Worm (Caenorhabditis elegans) whole organism, young adult: Measurements from ENCODE around the gene unc-97.

Source experiments
- F10E7.11 ChIP-seq: sonication (generic microtip); optimal IDR thresholded peaks from 2 replicates; lab custom pipeline; 2017; ENCODE audit warnings: mild to moderate bottlenecking, missing genetic modification characterization, moderate library complexity, missing compliant biosample characterization
- F37B4.10 ChIP-seq: fragments of 200-800 bp; sonication (Bioruptor generic); IDR thresholded peaks from 2 replicates; pipeline ENCODE4 v1.3.6; 2022; ENCODE audit warnings: missing genetic modification characterization, missing compliant biosample characterization
- F39B2.1 ChIP-seq: fragments of 200-800 bp; sonication (Bioruptor generic); IDR thresholded peaks from 2 replicates; pipeline ENCODE4 v1.3.6; 2022; ENCODE audit warnings: missing genetic modification reagents, missing genetic modification characterization, missing compliant biosample characterization
- F49E8.2 ChIP-seq: sonication (generic microtip); optimal IDR thresholded peaks from 3 replicates; lab custom pipeline; 2017; ENCODE audit warnings: missing genetic modification characterization, mild to moderate bottlenecking, missing compliant biosample characterization, antibody characterized with exemption, moderate library complexity; ENCODE audit not compliant: insufficient read depth
- F57A8.1 ChIP-seq: fragments of 200-800 bp; sonication (Bioruptor generic); optimal IDR thresholded peaks from 2 replicates; lab custom pipeline; 2018; ENCODE audit warnings: mild to moderate bottlenecking, missing genetic modification characterization, moderate library complexity, missing compliant biosample characterization
- T26A5.8 ChIP-seq: sonication (generic microtip); optimal IDR thresholded peaks from 2 replicates; lab custom pipeline; 2016; ENCODE audit warnings: missing genetic modification characterization, missing compliant biosample characterization
- Y53G8AR.9 ChIP-seq: fragments of 200-800 bp; sonication (Bioruptor generic); conservative IDR thresholded peaks from 2 replicates; pipeline ENCODE4 v1.3.6; 2022; ENCODE audit warnings: missing genetic modification reagents, missing genetic modification characterization, missing compliant biosample characterization
- ZK185.1 ChIP-seq: sonication (generic microtip); optimal IDR thresholded peaks from 2 replicates; lab custom pipeline; 2016; ENCODE audit warnings: mild to moderate bottlenecking, missing genetic modification characterization, missing compliant biosample characterization; ENCODE audit not compliant: poor library complexity, severe bottlenecking
- akir-1 ChIP-seq: fragments of 200-800 bp; sonication (Bioruptor generic); optimal IDR thresholded peaks from 2 replicates; lab custom pipeline; 2018; ENCODE audit warnings: mild to moderate bottlenecking, missing genetic modification characterization, moderate library complexity, missing compliant biosample characterization
- ama-1 ChIP-seq, 3 experiments: fragments of 150-350 bp in 1 of 3; sonication (generic microtip) in 2 of 3; optimal IDR thresholded peaks; 2 replicates each; lab custom pipeline; 2014 to 2018; ENCODE audit warnings: missing biosample characterization in 2 of 3, missing genetic modification characterization in 2 of 3, missing genetic modification reagents in 2 of 3
- bed-1 ChIP-seq: fragments of 200-800 bp; sonication (Bioruptor generic); IDR thresholded peaks from 2 replicates; pipeline ENCODE4 v1.3.6; 2022; ENCODE audit warnings: missing genetic modification reagents, missing genetic modification characterization, missing compliant biosample characterization
- die-1 ChIP-seq: sonication (generic microtip); optimal IDR thresholded peaks from 2 replicates; lab custom pipeline; 2016; ENCODE audit warnings: missing genotype, mild to moderate bottlenecking, missing genetic modification characterization, missing compliant biosample characterization
- dpl-1 ChIP-seq: fragments of 150-350 bp; optimal IDR thresholded peaks from 2 replicates; lab custom pipeline; 2014; ENCODE audit warnings: missing biosample characterization, missing genetic modification reagents, missing genetic modification characterization
- egl-18 ChIP-seq: fragments of 200-800 bp; sonication (Bioruptor generic); IDR thresholded peaks from 2 replicates; pipeline ENCODE4 v1.3.6; 2022; ENCODE audit warnings: missing genetic modification reagents, missing genetic modification characterization, missing compliant biosample characterization
- egl-44 ChIP-seq: fragments of 200-800 bp; sonication (Bioruptor generic); IDR thresholded peaks from 2 replicates; pipeline ENCODE4 v1.3.6; 2022; ENCODE audit warnings: missing genetic modification reagents, missing genetic modification characterization, missing compliant biosample characterization
- hlh-26 ChIP-seq: fragments of 200-800 bp; sonication (Bioruptor generic); conservative IDR thresholded peaks from 2 replicates; pipeline ENCODE4 v1.3.6; 2022; ENCODE audit warnings: missing genetic modification reagents, missing genetic modification characterization, missing compliant biosample characterization
- hmg-20 ChIP-seq: fragments of 200-800 bp; sonication (Bioruptor generic); IDR thresholded peaks from 2 replicates; pipeline ENCODE4 v1.3.6; 2022; ENCODE audit warnings: missing genetic modification reagents, missing genetic modification characterization, missing compliant biosample characterization
- let-526 ChIP-seq: fragments of 200-800 bp; sonication (Bioruptor generic); IDR thresholded peaks from 2 replicates; pipeline ENCODE4 v1.3.6; 2022; ENCODE audit warnings: missing genetic modification reagents, missing genetic modification characterization, missing compliant biosample characterization
- let-607 ChIP-seq, 2 experiments: fragments of 200-800 bp in 1 of 2; sonication (Bioruptor generic) in 1 of 2; sonication (generic microtip) in 1 of 2; optimal IDR thresholded peaks; 2 replicates each; lab custom pipeline; 2016 to 2018; ENCODE audit warnings: mild to moderate bottlenecking in 2 of 2, missing compliant biosample characterization in 2 of 2, missing genetic modification characterization in 2 of 2, moderate library complexity in 2 of 2, missing genotype in 1 of 2
- lin-26 ChIP-seq: fragments of 200-800 bp; sonication (Bioruptor generic); IDR thresholded peaks from 2 replicates; pipeline ENCODE4 v1.3.6; 2022; ENCODE audit warnings: missing genetic modification reagents, missing genetic modification characterization, missing compliant biosample characterization
- lin-35 ChIP-seq, 3 experiments: fragments of 150-350 bp in 2 of 3; sonication (generic microtip) in 1 of 3; optimal IDR thresholded peaks; 2 replicates each; lab custom pipeline; 2014 to 2018; ENCODE audit warnings: missing biosample characterization in 3 of 3, missing genetic modification characterization in 3 of 3, missing genetic modification reagents in 3 of 3
- lin-40 ChIP-seq: sonication (generic microtip); optimal IDR thresholded peaks from 2 replicates; lab custom pipeline; 2016; ENCODE audit warnings: missing genetic modification characterization, mild to moderate bottlenecking, missing compliant biosample characterization, missing genotype, missing genetic modification reagents
- mcd-1 ChIP-seq: fragments of 200-800 bp; sonication (Bioruptor generic); IDR thresholded peaks from 2 replicates; pipeline ENCODE4 v1.3.6; 2022; ENCODE audit warnings: missing genetic modification reagents, missing genetic modification characterization, missing compliant biosample characterization
- mel-28 ChIP-seq: sonication (generic microtip); optimal IDR thresholded peaks from 2 replicates; lab custom pipeline; 2016; ENCODE audit warnings: borderline replicate concordance, mild to moderate bottlenecking, missing genetic modification characterization, missing compliant biosample characterization
- mxl-1 ChIP-seq: sonication (generic microtip); optimal IDR thresholded peaks from 2 replicates; lab custom pipeline; 2016; ENCODE audit warnings: missing genetic modification characterization, missing compliant biosample characterization
- sptf-2 ChIP-seq: fragments of 200-800 bp; sonication (Bioruptor generic); optimal IDR thresholded peaks from 2 replicates; lab custom pipeline; 2018; ENCODE audit warnings: mild to moderate bottlenecking, missing genetic modification characterization, missing compliant biosample characterization
- tbp1 ChIP-seq: fragments of 200-800 bp; sonication (Bioruptor generic); optimal IDR thresholded peaks from 2 replicates; lab custom pipeline; 2018; ENCODE audit warnings: mild to moderate bottlenecking, missing genetic modification characterization, missing compliant biosample characterization
- tbx-9 ChIP-seq: sonication (generic microtip); optimal IDR thresholded peaks from 2 replicates; lab custom pipeline; 2016; ENCODE audit warnings: borderline replicate concordance, missing genetic modification characterization, inconsistent platforms, missing compliant biosample characterization
- unc-62 ChIP-seq: fragments of 150-350 bp; optimal IDR thresholded peaks from 2 replicates; lab custom pipeline; 2014; ENCODE audit warnings: missing biosample characterization, missing genetic modification reagents, missing genetic modification characterization
- zim-3 ChIP-seq: sonication (generic microtip); optimal IDR thresholded peaks from 2 replicates; lab custom pipeline; 2017; ENCODE audit warnings: mild to moderate bottlenecking, missing genetic modification characterization, moderate library complexity, missing compliant biosample characterization
- ztf-25 ChIP-seq: fragments of 200-800 bp; sonication (Bioruptor generic); IDR thresholded peaks from 2 replicates; pipeline ENCODE4 v1.3.6; 2022; ENCODE audit warnings: missing genetic modification reagents, missing genetic modification characterization, missing compliant biosample characterization
- ztf-26 ChIP-seq: sonication (generic microtip); optimal IDR thresholded peaks from 2 replicates; lab custom pipeline; 2017; ENCODE audit warnings: missing genetic modification characterization, missing compliant biosample characterization

Gene unc-97

DNA sequence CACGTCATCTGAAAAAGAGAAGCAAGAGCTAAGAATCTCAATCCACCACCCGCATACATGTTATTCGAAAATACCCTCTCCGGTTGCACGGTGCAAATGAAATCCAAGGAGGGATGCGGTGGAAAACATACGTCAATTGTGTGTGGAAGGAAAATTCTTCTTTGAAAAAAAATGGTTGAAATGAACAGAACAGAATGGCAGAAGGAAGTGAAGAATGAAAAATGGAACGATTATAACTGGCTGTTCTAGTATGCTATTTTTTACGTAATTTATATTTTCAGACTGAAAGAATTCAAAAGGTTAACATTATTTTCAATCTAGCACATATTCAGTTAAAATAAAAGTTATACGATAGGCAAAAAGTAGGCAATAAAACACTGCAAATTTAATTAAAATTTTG is 23.1 kb downstream of the unc-97 start:
- TF ChIP-seq F39B2.1 (GFP tag; lab: Robert Waterston, UW), result no peak
- no peak for TF ChIP-seq lin-35 (GFP tag; optimal IDR thresholded peaks at IDR 0.05; lab: Kevin White, UChicago)
- TF ChIP-seq F49E8.2, result no peak
- no peak for TF ChIP-seq tbx-9 (tag; lab: Kevin White, UChicago)
- TF ChIP-seq sptf-2 (GFP tag; lab: Kevin White, UChicago), result no peak
- no peak for TF ChIP-seq ZK185.1 (tag; lab: Kevin White, UChicago)
- no peak for TF ChIP-seq F10E7.11 (tag; lab: Kevin White, UChicago)
- TF ChIP-seq egl-44 (GFP tag; lab: Robert Waterston, UW), result no peak
- no peak for TF ChIP-seq F37B4.10 (GFP tag; lab: Robert Waterston, UW)
- TF ChIP-seq let-526, result no peak
- TF ChIP-seq mxl-1 (tag; lab: Kevin White, UChicago), result no peak
- TF ChIP-seq bed-1 (GFP tag; lab: Robert Waterston, UW), result no peak
- TF ChIP-seq hmg-20 (GFP tag; lab: Robert Waterston, UW), result no peak

ce11 chrX:5621793-5622192 is 28.9 kb downstream of the unc-97 start:
- TF ChIP-seq lin-40 (no peak), Y53G8AR.9 (GFP tag; lab: Robert Waterston, UW) (no peak), dpl-1 (no peak), let-607 (tag; optimal IDR thresholded peaks at IDR 0.05; lab: Kevin White, UChicago) (no peak), mel-28 (tag; lab: Kevin White, UChicago) (no peak), ztf-25 (no peak), F37B4.10 (GFP tag; lab: Robert Waterston, UW) (no peak), zim-3 (tag; lab: Kevin White, UChicago) (no peak), F57A8.1 (GFP tag; lab: Kevin White, UChicago) (no peak), mcd-1 (GFP tag; lab: Robert Waterston, UW) (no peak), egl-18 (GFP tag; lab: Robert Waterston, UW) (no peak)

ce11 chrX:5628432-5628977 is 35.6 kb downstream of the unc-97 start:
- TF ChIP-seq ZK185.1 (tag; lab: Kevin White, UChicago) (no peak), ztf-26 (peak; percentile 27), lin-26 (peak; percentile 52; the same call in 1 of the 2 replicates)

DNA sequence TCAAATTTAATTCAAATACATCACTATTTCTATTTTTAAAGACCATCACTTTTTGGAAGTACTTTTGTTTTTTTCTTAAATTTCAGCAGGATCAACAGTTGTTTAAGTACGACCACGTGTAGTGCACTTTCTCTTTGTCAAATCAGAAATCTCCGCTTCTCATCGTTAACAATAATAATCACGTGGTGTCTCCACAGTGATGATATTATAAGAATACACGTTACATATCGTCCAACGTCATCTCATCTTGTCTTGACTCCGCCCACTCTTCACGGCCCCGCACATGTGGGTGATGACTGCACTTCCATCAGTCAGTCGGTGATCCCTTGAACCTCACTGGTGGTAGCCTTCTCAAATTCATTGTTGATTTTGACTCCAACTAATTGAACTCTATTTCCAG is 37.0 kb downstream of the unc-97 start, which contains the start of gene argn-1:
Gene argn-1 (plus strand): TSS at position 83 of the 400 bp plus-strand sequence.
- TF ChIP-seq ama-1 (optimal IDR thresholded peaks at IDR 0.05; lab: Kevin White, UChicago) (no peak), ama-1 (GFP tag; optimal IDR thresholded peaks at IDR 0.05; lab: Kevin White, UChicago) (no peak), die-1 (tag; lab: Kevin White, UChicago) (no peak), unc-62 (GFP tag; lab: Kevin White, UChicago) (no peak), ZK185.1 (tag; lab: Kevin White, UChicago) (no peak), tbp1 (no peak), hlh-26 (GFP tag; lab: Robert Waterston, UW) (no peak), ztf-26 (peak; percentile 64), F39B2.1 (GFP tag; lab: Robert Waterston, UW) (no peak), egl-44 (GFP tag; lab: Robert Waterston, UW) (no peak), dpl-1 (no peak), lin-40 (peak; percentile 13), T26A5.8 (no peak), akir-1 (no peak)
- TF ChIP-seq, all 124 proteins: peak for 2
